Fruit fly (Drosophila melanogaster) whole organism, wandering third instar larva: ENCODE results near the gene CG1542.

Experiments
- Abd-B ChIP-seq: fragments of >200 bp; optimal IDR thresholded peaks from 2 replicates; lab custom pipeline; 2017; ENCODE audit warnings: missing biosample characterization, missing genetic modification characterization
- CG32264 ChIP-seq: fragments of 200-800 bp; sonication (Bioruptor generic); optimal IDR thresholded peaks from 2 replicates; lab custom pipeline; 2016; ENCODE audit warnings: missing biosample characterization, missing genetic modification characterization
- CG9705 ChIP-seq: fragments of 200-800 bp; sonication (Bioruptor generic); optimal IDR thresholded peaks from 2 replicates; lab custom pipeline; 2018; ENCODE audit warnings: missing biosample characterization, mild to moderate bottlenecking, missing genetic modification characterization
- CrebA ChIP-seq: fragments of 200-800 bp; sonication (Bioruptor generic); optimal IDR thresholded peaks from 2 replicates; lab custom pipeline; 2016; ENCODE audit warnings: missing biosample characterization, mild to moderate bottlenecking, missing genetic modification characterization, borderline replicate concordance
- Dfd ChIP-seq: fragments of >200 bp; optimal IDR thresholded peaks from 2 replicates; lab custom pipeline; 2017; ENCODE audit warnings: missing biosample characterization, missing genetic modification characterization
- Dif ChIP-seq: fragments of 200-275, 200-300 bp; sonication (Bioruptor generic); optimal IDR thresholded peaks from 2 replicates; lab custom pipeline; 2018; ENCODE audit warnings: missing biosample characterization, missing genetic modification characterization; ENCODE audit not compliant: partially characterized antibody
- GATAd ChIP-seq: sonication (Bioruptor generic); optimal IDR thresholded peaks from 2 replicates; lab custom pipeline; 2016; ENCODE audit warnings: missing biosample characterization, missing genetic modification characterization
- HLH106 ChIP-seq: fragments of 200-800 bp; optimal IDR thresholded peaks from 3 replicates; lab custom pipeline; 2019; ENCODE audit warnings: missing biosample characterization, mild to moderate bottlenecking, missing genetic modification characterization, moderate library complexity
- Hnf4 ChIP-seq: fragments of 200-800 bp; sonication (Bioruptor generic); optimal IDR thresholded peaks from 2 replicates; lab custom pipeline; 2016; ENCODE audit warnings: missing biosample characterization, mild to moderate bottlenecking, missing genetic modification characterization
- Hr78 ChIP-seq: fragments of >200 bp; optimal IDR thresholded peaks from 2 replicates; lab custom pipeline; 2017; ENCODE audit warnings: missing biosample characterization, missing genetic modification characterization
- Hr83 ChIP-seq: fragments of 200-300 bp; sonication (Bioruptor generic); optimal IDR thresholded peaks from 2 replicates; lab custom pipeline; 2016; ENCODE audit warnings: missing biosample characterization, mild to moderate bottlenecking, missing genetic modification characterization, moderate library complexity; ENCODE audit not compliant: poor library complexity, severe bottlenecking
- Jra ChIP-seq: sonication (Bioruptor generic); optimal IDR thresholded peaks from 2 replicates; lab custom pipeline; 2016; ENCODE audit warnings: missing biosample characterization, missing genetic modification characterization
- Mio ChIP-seq: sonication (Bioruptor generic); optimal IDR thresholded peaks from 2 replicates; lab custom pipeline; 2016; ENCODE audit warnings: missing biosample characterization, missing genetic modification characterization
- Myc ChIP-seq: fragments of >200 bp; optimal IDR thresholded peaks from 2 replicates; lab custom pipeline; 2017
- N ChIP-seq: fragments of >200 bp; optimal IDR thresholded peaks from 2 replicates; lab custom pipeline; 2018; ENCODE audit warnings: missing biosample characterization, missing external identifiers, missing genetic modification characterization
- OdsH ChIP-seq: fragments of 200-800 bp; sonication (Bioruptor generic); optimal IDR thresholded peaks from 2 replicates; lab custom pipeline; 2016; ENCODE audit warnings: missing biosample characterization, mild to moderate bottlenecking, missing genetic modification characterization
- Rel ChIP-seq, 2 experiments: fragments of 200-800 bp; sonication (Bioruptor generic) in 1 of 2; optimal IDR thresholded peaks; 2 replicates in 1 of 2; 3 replicates in 1 of 2; lab custom pipeline; 2016 to 2019; ENCODE audit warnings: mild to moderate bottlenecking in 2 of 2, missing biosample characterization in 2 of 2, missing genetic modification characterization in 2 of 2, moderate library complexity in 1 of 2
- Sp1 ChIP-seq: fragments of 200-800 bp; sonication (Bioruptor generic); optimal IDR thresholded peaks from 3 replicates; lab custom pipeline; 2019; ENCODE audit warnings: missing biosample characterization, mild to moderate bottlenecking, missing genetic modification characterization, moderate library complexity
- Vsx2 ChIP-seq: fragments of 200-300, 225-300 bp; sonication (Bioruptor generic); optimal IDR thresholded peaks from 2 replicates; lab custom pipeline; 2018; ENCODE audit warnings: missing biosample characterization, missing genetic modification characterization; ENCODE audit not compliant: partially characterized antibody
- br ChIP-seq: fragments of 200-800 bp; sonication (Bioruptor generic); optimal IDR thresholded peaks from 2 replicates; lab custom pipeline; 2016; ENCODE audit warnings: missing biosample characterization, missing genetic modification characterization
- brk ChIP-seq: fragments of 200-800 bp; sonication (Bioruptor generic); optimal IDR thresholded peaks from 2 replicates; lab custom pipeline; 2016; ENCODE audit warnings: missing biosample characterization, mild to moderate bottlenecking, missing genetic modification characterization
- dl ChIP-seq, 2 experiments: fragments of 175-275, 200-275 bp in 1 of 2; fragments of 200-275 bp in 1 of 2; sonication (Bioruptor generic); optimal IDR thresholded peaks; lab custom pipeline; 2018; ENCODE audit warnings: mild to moderate bottlenecking in 2 of 2, missing biosample characterization in 2 of 2, missing genetic modification characterization in 2 of 2, moderate library complexity in 2 of 2; ENCODE audit not compliant: partially characterized antibody in 2 of 2, insufficient read depth in 1 of 2
- dmrt93B ChIP-seq: fragments of 200-800 bp; sonication (Bioruptor generic); optimal IDR thresholded peaks from 2 replicates; lab custom pipeline; 2018; ENCODE audit warnings: missing biosample characterization, mild to moderate bottlenecking, missing genetic modification characterization
- dsf ChIP-seq: sonication (Bioruptor generic); optimal IDR thresholded peaks from 2 replicates; lab custom pipeline; 2016; ENCODE audit warnings: missing biosample characterization, missing genetic modification characterization, borderline replicate concordance
- ey ChIP-seq: fragments of 200-800 bp; sonication (Bioruptor generic); optimal IDR thresholded peaks from 2 replicates; lab custom pipeline; 2016; ENCODE audit warnings: missing biosample characterization, missing genetic modification characterization
- foxo ChIP-seq, 2 experiments: fragments of 200-800 bp; sonication (Bioruptor generic); optimal IDR thresholded peaks; 2 replicates in 1 of 2; 3 replicates in 1 of 2; lab custom pipeline; 2016 to 2017; ENCODE audit warnings: missing biosample characterization in 2 of 2, missing genetic modification characterization in 2 of 2
- fru ChIP-seq: fragments of 200-800 bp; sonication (Bioruptor generic); optimal IDR thresholded peaks from 3 replicates; lab custom pipeline; 2016; ENCODE audit warnings: missing biosample characterization, mild to moderate bottlenecking, missing genetic modification characterization
- h ChIP-seq: fragments of 200-800 bp; sonication (Bioruptor generic); optimal IDR thresholded peaks from 3 replicates; lab custom pipeline; 2016; ENCODE audit warnings: missing biosample characterization, mild to moderate bottlenecking, missing genetic modification characterization
- jim ChIP-seq: fragments of 175-275, 200-325 bp; sonication (Bioruptor generic); optimal IDR thresholded peaks from 2 replicates; lab custom pipeline; 2016; ENCODE audit warnings: missing biosample characterization, mild to moderate bottlenecking, missing genetic modification characterization
- lola ChIP-seq: fragments of >200 bp; optimal IDR thresholded peaks from 2 replicates; lab custom pipeline; 2017; ENCODE audit warnings: missing biosample characterization, missing genetic modification characterization
- pan ChIP-seq: fragments of >200 bp; optimal IDR thresholded peaks from 2 replicates; lab custom pipeline; 2017
- psq ChIP-seq: fragments of 200-800 bp; sonication (Bioruptor generic); optimal IDR thresholded peaks from 3 replicates; lab custom pipeline; 2017; ENCODE audit warnings: missing biosample characterization, mild to moderate bottlenecking, missing genetic modification characterization, moderate library complexity
- rgr ChIP-seq: fragments of 200-800 bp; sonication (Bioruptor generic); optimal IDR thresholded peaks from 3 replicates; lab custom pipeline; 2016; ENCODE audit warnings: missing biosample characterization, mild to moderate bottlenecking, missing genetic modification characterization
- sage ChIP-seq: fragments of 200-800 bp; sonication (Bioruptor generic); optimal IDR thresholded peaks from 2 replicates; lab custom pipeline; 2016; ENCODE audit warnings: missing biosample characterization, mild to moderate bottlenecking, missing genetic modification characterization
- sv ChIP-seq: fragments of 200-800 bp; sonication (Bioruptor generic); optimal IDR thresholded peaks from 3 replicates; lab custom pipeline; 2016; ENCODE audit warnings: missing biosample characterization, missing genetic modification characterization
- tai ChIP-seq: sonication (Bioruptor generic); optimal IDR thresholded peaks from 2 replicates; lab custom pipeline; 2016; ENCODE audit warnings: missing biosample characterization, missing genetic modification characterization
- usp ChIP-seq: fragments of >200 bp; optimal IDR thresholded peaks from 2 replicates; lab custom pipeline; 2017; ENCODE audit warnings: missing biosample characterization, missing genetic modification characterization
- woc ChIP-seq: sonication (Bioruptor generic); optimal IDR thresholded peaks from 2 replicates; lab custom pipeline; 2016; ENCODE audit warnings: missing biosample characterization, mild to moderate bottlenecking, missing genetic modification characterization

The CG1542 gene

DNA sequence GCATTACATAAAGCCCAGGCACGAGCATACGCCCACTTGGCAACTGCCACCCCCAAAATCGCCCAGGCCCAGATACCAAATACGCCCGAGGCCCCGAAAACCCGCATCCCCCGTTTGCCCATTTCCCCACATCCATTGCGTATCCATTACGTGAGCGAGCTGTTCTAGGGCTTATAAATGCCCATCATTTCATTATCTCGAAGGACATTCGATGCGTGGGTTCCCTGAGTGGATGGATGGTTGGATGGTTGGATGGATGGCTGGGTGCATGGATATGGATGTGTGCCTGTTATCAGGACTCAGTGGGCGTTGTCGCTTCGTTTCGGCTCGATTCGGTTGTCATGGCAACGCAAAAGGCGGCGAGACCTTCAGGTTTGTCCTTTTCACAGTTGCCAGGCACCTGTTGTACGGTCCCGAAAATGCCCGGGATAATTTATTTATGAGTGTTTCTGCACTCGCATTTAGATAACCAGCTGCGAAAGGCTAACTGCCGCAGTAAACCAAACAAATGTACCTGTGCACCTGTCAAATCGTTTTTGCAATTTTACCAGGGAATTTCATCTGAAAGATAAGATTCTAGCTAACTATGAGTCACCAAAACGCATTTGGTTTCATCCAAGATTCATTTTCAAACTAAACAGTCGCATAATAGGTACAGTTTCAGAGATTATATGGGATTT lies 9.8 kb downstream of the CG1542 start:
- no peak for TF ChIP-seq pan (lab: Kevin White, UChicago)
- no peak for TF ChIP-seq N
- TF ChIP-seq psq = no peak
- no peak for TF ChIP-seq OdsH (GFP tag; lab: Kevin White, UChicago)
- TF ChIP-seq, all 38 proteins: peak for 0

- no peak for TF ChIP-seq lola (GFP tag; lab: Kevin White, UChicago)
- TF ChIP-seq Jra = peak; percentile 37
- TF ChIP-seq sage = peak; percentile 3
- TF ChIP-seq Rel (GFP tag; optimal IDR thresholded peaks at IDR 0.05; lab: Kevin White, UChicago) = no peak
- TF ChIP-seq Rel (tag; optimal IDR thresholded peaks at IDR 0.05; lab: Kevin White, UChicago) = peak; percentile 38
- TF ChIP-seq h (GFP tag; lab: Kevin White, UChicago) = no peak
- TF ChIP-seq woc (GFP tag; lab: Kevin White, UChicago) = no peak
- peak; percentile 4 for TF ChIP-seq psq
- TF ChIP-seq tai (GFP tag; lab: Kevin White, UChicago) = no peak
- no peak for TF ChIP-seq dsf (GFP tag; lab: Kevin White, UChicago)
- peak; percentile 26 for TF ChIP-seq OdsH (GFP tag; lab: Kevin White, UChicago)
Observed at dm6 chr3R:31223971-31224860, 11.0 kb downstream of the CG1542 start.

- TF ChIP-seq Abd-B (no peak), CrebA (GFP tag; lab: Kevin White, UChicago) (no peak), OdsH (GFP tag; lab: Kevin White, UChicago) (peak; percentile 26), jim (no peak), woc (GFP tag; lab: Kevin White, UChicago) (no peak), br (GFP tag; lab: Kevin White, UChicago) (peak; percentile 72), sv (GFP tag; lab: Kevin White, UChicago) (no peak), usp (no peak), dmrt93B (GFP tag; lab: Kevin White, UChicago) (peak; percentile 22), CG32264 (GFP tag; lab: Kevin White, UChicago) (no peak), Hr83 (peak; percentile 66), lola (GFP tag; lab: Kevin White, UChicago) (no peak), brk (GFP tag; lab: Kevin White, UChicago) (peak; percentile 64), Mio (no peak), Hr78 (GFP tag; lab: Kevin White, UChicago) (no peak), fru (GFP tag; lab: Kevin White, UChicago) (peak; percentile 80), psq (peak; percentile 58), rgr (GFP tag; lab: Kevin White, UChicago) (peak; percentile 80), Jra (peak; percentile 71), Myc (lab: Kevin White, UChicago) (no peak), N (no peak), Sp1 (GFP tag; lab: Kevin White, UChicago) (peak; percentile 56), Hnf4 (GFP tag; lab: Kevin White, UChicago) (peak; percentile 46), sage (peak; percentile 25), GATAd (GFP tag; lab: Kevin White, UChicago) (no peak), foxo (GFP tag; optimal IDR thresholded peaks at IDR 0.05; lab: Kevin White, UChicago) (peak in 1 of 2 experiments; percentile 74), dsf (GFP tag; lab: Kevin White, UChicago) (no peak), dl (GFP tag; optimal IDR thresholded peaks at IDR 0.05; lab: Kevin White, UChicago; ENCODE audit: insufficient read depth in 1 of 2, partially characterized antibody in 2 of 2) (no peak), h (GFP tag; lab: Kevin White, UChicago) (peak; percentile 79), Vsx2 (GFP tag; lab: Kevin White, UChicago) (no peak), tai (GFP tag; lab: Kevin White, UChicago) (no peak), HLH106 (tag; lab: Kevin White, UChicago) (peak; percentile 63), Dfd (GFP tag; lab: Kevin White, UChicago) (no peak), pan (lab: Kevin White, UChicago) (no peak), Dif (GFP tag; lab: Kevin White, UChicago) (no peak), Rel (GFP tag; optimal IDR thresholded peaks at IDR 0.05; lab: Kevin White, UChicago) (no peak), Rel (tag; optimal IDR thresholded peaks at IDR 0.05; lab: Kevin White, UChicago) (peak; percentile 59), CG9705 (GFP tag; lab: Kevin White, UChicago) (no peak), ey (GFP tag; lab: Kevin White, UChicago) (peak; percentile 76)
Observed at dm6 chr3R:31225043-31225681, 11.9 kb downstream of the CG1542 start.
